Worm (Caenorhabditis elegans): Measurements from ENCODE around the gene C29E4.9.
"Not testable (repeated sequence)": the region's sequence is repeated elsewhere in the genome, so short reads cannot be mapped to it uniquely, and the experiment has no call there.

DNA sequence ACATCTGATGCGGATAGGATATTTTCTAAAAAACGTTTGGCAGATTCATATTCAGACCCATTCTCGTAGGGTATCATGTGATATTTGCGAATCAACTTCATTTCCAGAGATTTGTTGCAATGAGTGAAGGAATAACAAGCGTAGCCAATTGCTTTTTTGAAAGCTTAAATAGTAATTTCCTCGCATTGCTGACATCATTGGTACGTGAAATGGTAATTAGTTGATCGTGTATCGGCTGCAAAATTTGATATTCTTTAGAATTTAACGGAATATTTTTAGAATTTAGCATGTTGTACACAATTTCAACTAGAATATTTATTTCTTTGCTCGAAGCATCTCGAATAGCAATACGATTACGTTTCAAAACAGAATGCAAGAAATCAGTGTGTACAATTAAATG, 5.8 kb upstream of the C29E4.9 start, which contains the start of gene F54H12.4:
- not testable (repeated sequence) for TF ChIP-seq pha-4 (tag; optimal IDR thresholded peaks at IDR 0.05); rpc-1 (optimal IDR thresholded peaks at IDR 0.05); rpc-1 (tag; optimal IDR thresholded peaks at IDR 0.05); ztf-22 (GFP tag; optimal IDR thresholded peaks at IDR 0.05); dpl-1 (GFP tag; optimal IDR thresholded peaks at IDR 0.05); aptf-2 (GFP tag; conservative IDR thresholded peaks at IDR 0.05); ceh-91 (GFP tag; IDR thresholded peaks at IDR 0.05); ama-1 (optimal IDR thresholded peaks at IDR 0.05); ama-1 (GFP tag; optimal IDR thresholded peaks at IDR 0.05); rcor-1 (GFP tag; IDR thresholded peaks at IDR 0.05); F49E8.2 (tag; optimal IDR thresholded peaks at IDR 0.05; ENCODE audit: insufficient read depth); lsl-1 (GFP tag; optimal IDR thresholded peaks at IDR 0.05); snpc-3.4 (tag; optimal IDR thresholded peaks at IDR 0.05); ets-4 (GFP tag; optimal IDR thresholded peaks at IDR 0.05); ceh-100 (GFP tag; IDR thresholded peaks at IDR 0.05)

All from whole organism, young adult.